Fruit fly (Drosophila melanogaster): ENCODE data around the gene Uvrag.

Uvrag gene

DNA sequence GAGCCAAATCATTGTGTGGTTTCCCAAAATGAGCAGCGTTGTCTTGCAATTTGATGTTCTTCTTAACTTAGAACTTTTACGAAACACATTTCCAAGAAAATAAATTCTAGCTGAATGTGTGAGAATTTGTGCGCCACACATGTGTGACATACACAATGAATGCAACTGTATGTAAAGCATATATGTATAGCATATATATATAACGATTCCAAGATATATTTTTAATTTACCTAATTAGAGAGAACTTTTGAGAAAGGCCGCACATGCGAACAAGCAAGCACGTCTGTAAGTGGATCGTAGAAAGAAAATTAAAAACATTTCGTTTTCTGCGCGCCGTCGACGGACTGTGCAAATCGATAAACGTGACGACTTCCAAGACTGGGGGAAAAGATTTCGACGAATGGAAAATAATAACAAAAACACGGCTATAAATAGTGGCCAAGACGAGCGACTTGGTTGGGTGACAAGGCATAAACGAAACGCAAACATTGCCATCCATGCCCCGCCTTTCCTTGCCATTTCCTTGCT, 5.4 kb downstream of the Uvrag start:
- no peak for TF ChIP-seq EcR (GFP tag; optimal IDR thresholded peaks at IDR 0.05)
- no peak for TF ChIP-seq CG32121 (GFP tag; IDR thresholded peaks at IDR 0.05)
- TF ChIP-seq CG34367 (tag; optimal IDR thresholded peaks at IDR 0.05) = no peak
- 0 out of 3 replicates have a peak, but pooled peaks have one; percentile 36 for TF ChIP-seq CG4496 (GFP tag; IDR thresholded peaks at IDR 0.05)

dm6 chr2L:13292626-13293025, 6.0 kb downstream of the Uvrag start, which contains the start of gene CG16824:
Gene CG16824 (plus strand): TSS chr2L:13293009.
- TF ChIP-seq rn (GFP tag; IDR thresholded peaks at IDR 0.05) = no peak
- TF ChIP-seq CG14655 (GFP tag; optimal IDR thresholded peaks at IDR 0.05) = no peak
- TF ChIP-seq CG8159 (tag; optimal IDR thresholded peaks at IDR 0.05) = no peak
- no peak for TF ChIP-seq CG4496 (GFP tag; IDR thresholded peaks at IDR 0.05)
- no peak for TF ChIP-seq fd96Ca (GFP tag; IDR thresholded peaks at IDR 0.05)
- TF ChIP-seq CG8301 (tag; optimal IDR thresholded peaks at IDR 0.05) = no peak
- no peak for TF ChIP-seq Pif1B (GFP tag; optimal IDR thresholded peaks at IDR 0.05)
- no peak for TF ChIP-seq CG13204 (GFP tag; optimal IDR thresholded peaks at IDR 0.05)
- TF ChIP-seq Ets98B (GFP tag; IDR thresholded peaks at IDR 0.05) = no peak
- TF ChIP-seq CG10348 (GFP tag; IDR thresholded peaks at IDR 0.05) = no peak
- TF ChIP-seq D1 (tag; optimal IDR thresholded peaks at IDR 0.05) = no peak

DNA sequence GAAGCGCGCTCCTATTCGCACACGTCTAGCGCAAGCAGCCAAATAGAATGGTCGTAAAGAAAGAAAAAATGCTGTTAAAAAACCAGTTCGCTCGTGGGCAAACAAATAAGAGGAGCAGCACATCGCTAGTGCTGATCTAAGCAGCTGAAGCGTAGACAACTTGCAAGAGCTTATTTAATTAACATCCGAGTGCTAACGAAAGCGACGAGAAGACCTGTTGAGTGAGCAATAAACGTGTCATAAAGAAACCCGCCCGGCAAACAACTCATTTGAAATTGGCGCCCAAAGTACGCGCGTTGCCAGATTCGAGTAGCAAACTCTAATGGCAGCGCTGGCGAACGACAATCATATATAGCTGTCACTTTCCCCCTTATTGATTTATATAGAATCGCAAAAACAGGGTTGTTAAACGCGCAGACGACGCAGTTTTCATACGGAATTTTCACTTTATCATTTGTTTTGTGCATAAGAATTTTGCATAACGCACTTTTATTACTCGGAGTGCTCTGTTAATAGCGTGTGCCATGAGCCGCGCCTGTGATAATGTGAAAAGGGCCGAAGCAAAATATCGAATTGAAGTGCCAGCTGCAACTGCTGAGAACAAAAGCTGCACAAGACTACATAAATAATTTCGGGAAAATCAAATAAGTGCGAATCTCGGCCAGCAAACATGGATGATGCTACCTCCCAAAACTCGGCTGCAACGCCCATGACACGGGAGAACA, 9.6 kb downstream of the Uvrag start:
- TF ChIP-seq CG15710 (tag; optimal IDR thresholded peaks at IDR 0.05) (no peak), CG13204 (GFP tag; optimal IDR thresholded peaks at IDR 0.05) (no peak), EcR (GFP tag; optimal IDR thresholded peaks at IDR 0.05) (no peak), CG17806 (tag; optimal IDR thresholded peaks at IDR 0.05) (no peak), CG10348 (GFP tag; IDR thresholded peaks at IDR 0.05) (no peak), D1 (tag; optimal IDR thresholded peaks at IDR 0.05) (no peak), CG8301 (tag; optimal IDR thresholded peaks at IDR 0.05) (no peak), Ets98B (GFP tag; IDR thresholded peaks at IDR 0.05) (no peak), CG34367 (tag; optimal IDR thresholded peaks at IDR 0.05) (no peak), Snoo (tag; optimal IDR thresholded peaks at IDR 0.05) (no peak), CG4496 (GFP tag; IDR thresholded peaks at IDR 0.05) (no peak), CG14655 (GFP tag; optimal IDR thresholded peaks at IDR 0.05) (no peak), Pif1A (GFP tag; optimal IDR thresholded peaks at IDR 0.05) (no peak), gl (tag; optimal IDR thresholded peaks at IDR 0.05) (no peak), CG9948 (tag; optimal IDR thresholded peaks at IDR 0.05) (no peak), rn (GFP tag; IDR thresholded peaks at IDR 0.05) (no peak), CG32121 (GFP tag; IDR thresholded peaks at IDR 0.05) (no peak)

DNA sequence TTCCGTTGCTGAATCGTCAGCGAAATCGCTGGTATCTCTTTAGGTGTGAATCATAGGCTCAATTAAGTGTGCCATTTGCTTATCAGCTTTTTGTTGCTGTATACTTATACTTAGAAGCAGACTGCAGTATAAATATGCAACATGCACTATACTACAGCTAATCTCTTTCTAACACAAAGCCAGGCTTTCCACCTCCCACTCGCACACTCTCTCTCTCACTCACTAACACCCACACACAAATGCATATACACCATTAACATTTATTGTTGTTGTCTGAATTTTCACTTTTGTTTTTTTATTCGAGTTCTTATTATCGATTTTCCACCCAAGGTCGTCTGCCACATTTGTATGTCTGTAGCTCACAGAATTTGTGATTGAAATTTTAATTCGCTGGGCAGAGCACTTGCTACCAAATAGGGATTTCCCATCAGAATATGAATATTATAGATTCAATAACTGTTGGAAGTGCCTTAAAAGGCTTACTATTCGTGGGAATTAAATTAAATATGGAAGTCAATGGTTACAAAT, 10.2 kb downstream of the Uvrag start:
- TF ChIP-seq EcR (GFP tag; optimal IDR thresholded peaks at IDR 0.05) (no peak), CG15710 (tag; optimal IDR thresholded peaks at IDR 0.05) (no peak), Snoo (tag; optimal IDR thresholded peaks at IDR 0.05) (no peak), CG9948 (tag; optimal IDR thresholded peaks at IDR 0.05) (no peak), Pif1A (GFP tag; optimal IDR thresholded peaks at IDR 0.05) (no peak), CG8301 (tag; optimal IDR thresholded peaks at IDR 0.05) (no peak)

DNA sequence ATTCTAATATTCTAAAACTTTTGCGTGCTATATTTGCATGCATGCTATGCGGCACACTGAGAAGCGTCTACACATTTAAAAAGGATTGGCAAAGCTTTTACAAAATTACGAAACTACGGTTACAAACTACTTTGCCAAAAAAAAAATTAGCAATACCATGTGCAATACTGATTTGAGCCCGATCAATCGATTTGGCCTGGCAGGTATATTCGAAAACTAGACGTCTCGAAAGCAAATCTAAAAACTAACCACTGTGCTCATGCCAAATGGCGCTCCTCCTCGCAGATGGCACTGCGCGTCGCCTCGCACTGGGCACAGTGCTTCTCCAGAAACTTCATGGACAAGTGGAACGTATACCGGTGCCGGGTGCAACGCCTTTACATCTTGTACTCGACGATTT, 17.9 kb downstream of the Uvrag start, which contains the start of gene CG16825:
Gene CG16825 (plus strand): TSS at position 301 of the 400 bp plus-strand sequence.
- TF ChIP-seq CG8159 (tag; optimal IDR thresholded peaks at IDR 0.05) = no peak
- TF ChIP-seq CG8301 (tag; optimal IDR thresholded peaks at IDR 0.05) = no peak
- no peak for TF ChIP-seq gl (tag; optimal IDR thresholded peaks at IDR 0.05)
- no peak for TF ChIP-seq CG14655 (GFP tag; optimal IDR thresholded peaks at IDR 0.05)
- TF ChIP-seq Ets98B (GFP tag; IDR thresholded peaks at IDR 0.05) = no peak
- TF ChIP-seq CG4496 (GFP tag; IDR thresholded peaks at IDR 0.05) = no peak
- no peak for TF ChIP-seq CG9948 (tag; optimal IDR thresholded peaks at IDR 0.05)
- TF ChIP-seq CG10348 (GFP tag; IDR thresholded peaks at IDR 0.05) = no peak
- no peak for TF ChIP-seq CG17806 (tag; optimal IDR thresholded peaks at IDR 0.05)
- no peak for TF ChIP-seq CG34367 (tag; optimal IDR thresholded peaks at IDR 0.05)
- no peak for TF ChIP-seq CG13204 (GFP tag; optimal IDR thresholded peaks at IDR 0.05)
- TF ChIP-seq Snoo (tag; optimal IDR thresholded peaks at IDR 0.05) = no peak
- no peak for TF ChIP-seq CG15710 (tag; optimal IDR thresholded peaks at IDR 0.05)
- no peak for TF ChIP-seq Pif1A (GFP tag; optimal IDR thresholded peaks at IDR 0.05)

DNA sequence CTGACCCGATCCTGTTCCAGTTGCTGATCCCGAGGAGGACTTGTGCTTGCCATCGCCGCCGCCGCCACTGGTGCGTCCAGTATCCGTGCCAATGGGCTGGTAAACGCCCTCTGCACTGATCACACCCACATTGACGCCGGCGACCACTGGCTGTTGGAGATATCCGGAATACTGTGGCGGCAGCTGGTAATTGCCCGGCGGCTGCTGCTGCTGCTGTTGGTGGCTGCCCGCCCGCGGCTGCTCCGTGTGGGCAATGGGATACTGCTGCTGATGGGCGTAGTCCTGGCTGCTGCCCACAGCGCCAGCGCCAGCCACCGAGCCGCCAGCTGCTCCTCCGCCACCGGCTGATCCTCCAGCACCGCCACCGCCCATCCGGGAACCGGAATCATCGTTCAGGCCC, 18.4 kb downstream of the Uvrag start:
- TF ChIP-seq CG8159 (tag; optimal IDR thresholded peaks at IDR 0.05) (no peak), CG4496 (GFP tag; IDR thresholded peaks at IDR 0.05) (no peak), rn (GFP tag; IDR thresholded peaks at IDR 0.05) (no peak), gl (tag; optimal IDR thresholded peaks at IDR 0.05) (no peak), CG34367 (tag; optimal IDR thresholded peaks at IDR 0.05) (no peak), CG17806 (tag; optimal IDR thresholded peaks at IDR 0.05) (no peak), fd96Ca (GFP tag; IDR thresholded peaks at IDR 0.05) (no peak), Ets98B (GFP tag; IDR thresholded peaks at IDR 0.05) (no peak)

DNA sequence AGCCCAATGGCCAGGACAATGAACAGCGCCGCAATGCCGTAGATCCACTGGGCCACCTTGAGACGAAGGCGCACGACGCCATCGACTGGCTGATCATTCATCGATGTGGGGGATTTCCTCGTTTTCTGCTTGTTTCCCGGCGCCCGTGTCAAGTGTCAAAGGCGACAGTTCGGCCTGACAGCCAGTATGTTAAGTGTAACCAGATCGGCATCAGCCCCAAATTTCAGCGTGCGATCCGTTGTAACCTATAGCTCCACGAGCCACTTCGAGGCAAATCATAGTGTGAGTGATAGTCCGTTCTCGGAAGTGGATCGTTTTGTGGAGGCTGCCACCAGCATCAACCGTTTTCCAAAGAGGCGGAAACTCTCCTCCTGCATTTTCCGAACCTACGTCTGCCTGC, 20.1 kb downstream of the Uvrag start, which contains the start of gene CG43779:
Gene CG43779 (minus strand): TSS at position 101 of the 400 bp plus-strand sequence.
- TF ChIP-seq Pif1B (GFP tag; optimal IDR thresholded peaks at IDR 0.05) (no peak), CG14655 (GFP tag; optimal IDR thresholded peaks at IDR 0.05) (no peak), CG17806 (tag; optimal IDR thresholded peaks at IDR 0.05) (no peak), rn (GFP tag; IDR thresholded peaks at IDR 0.05) (no peak), CG8301 (tag; optimal IDR thresholded peaks at IDR 0.05) (no peak), CG10348 (GFP tag; IDR thresholded peaks at IDR 0.05) (no peak), CG4496 (GFP tag; IDR thresholded peaks at IDR 0.05) (no peak), CG8159 (tag; optimal IDR thresholded peaks at IDR 0.05) (no peak), gl (tag; optimal IDR thresholded peaks at IDR 0.05) (no peak), EcR (GFP tag; optimal IDR thresholded peaks at IDR 0.05) (no peak), CG32121 (GFP tag; IDR thresholded peaks at IDR 0.05) (no peak), Pif1A (GFP tag; optimal IDR thresholded peaks at IDR 0.05) (no peak), fd96Ca (GFP tag; IDR thresholded peaks at IDR 0.05) (no peak), Snoo (tag; optimal IDR thresholded peaks at IDR 0.05) (no peak), CG15710 (tag; optimal IDR thresholded peaks at IDR 0.05) (no peak), CG9948 (tag; optimal IDR thresholded peaks at IDR 0.05) (no peak), D1 (tag; optimal IDR thresholded peaks at IDR 0.05) (no peak), Ets98B (GFP tag; IDR thresholded peaks at IDR 0.05) (no peak), CG34367 (tag; optimal IDR thresholded peaks at IDR 0.05) (no peak)
